Fruit fly (Drosophila melanogaster) S2 (cell line): ENCODE data around the gene CG7886.

Source experiments
- CG8478 ChIP-seq: fragments of >200 bp; optimal IDR thresholded peaks from 2 replicates; lab custom pipeline; 2018
- CTCF ChIP-seq, 2 experiments: fragments of >200 bp; optimal IDR thresholded peaks; 2 replicates each; lab custom pipeline; 2018

CG7886 gene

DNA sequence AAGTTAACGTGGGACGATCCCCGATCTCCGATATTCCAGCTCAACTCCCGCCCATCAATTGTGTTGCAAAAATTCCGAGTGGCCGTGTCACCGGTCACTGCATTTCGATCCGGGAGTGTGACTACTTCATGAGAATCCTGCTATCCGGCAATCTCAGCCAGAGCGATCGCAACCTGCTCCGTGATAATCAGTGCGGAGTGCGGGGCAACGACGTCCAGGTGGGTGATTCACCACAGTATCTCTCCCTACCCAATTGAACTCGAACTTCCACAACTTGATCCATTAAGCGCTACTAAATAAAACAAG, 15.2 kb upstream of the CG7886 start:
- TF ChIP-seq CTCF (optimal IDR thresholded peaks at IDR 0.05; lab: Kevin White, UChicago) (no peak), CG8478 (lab: Kevin White, UChicago) (no peak)

dm6 chr3R:14656760-14657604, 14.6 kb upstream of the CG7886 start, which contains the start of gene CG3505:
Gene CG3505, plus strand, starts transcription at chr3R:14657447.
- TF ChIP-seq CG8478 (lab: Kevin White, UChicago): no peak
- TF ChIP-seq CTCF (optimal IDR thresholded peaks at IDR 0.05; lab: Kevin White, UChicago): no peak

- TF ChIP-seq CG8478 (lab: Kevin White, UChicago) (no peak), CTCF (optimal IDR thresholded peaks at IDR 0.05; lab: Kevin White, UChicago) (no peak)
These were observed 13.7 kb upstream of the CG7886 start for dm6 chr3R:14655912-14656700.

- no peak for TF ChIP-seq CG8478 (lab: Kevin White, UChicago)
- TF ChIP-seq CTCF (optimal IDR thresholded peaks at IDR 0.05; lab: Kevin White, UChicago): no peak
These were observed 12.9 kb upstream of the CG7886 start for dm6 chr3R:14654976-14655896.

dm6 chr3R:14654231-14654975, 12.0 kb upstream of the CG7886 start:
- no peak for TF ChIP-seq CG8478 (lab: Kevin White, UChicago)

DNA sequence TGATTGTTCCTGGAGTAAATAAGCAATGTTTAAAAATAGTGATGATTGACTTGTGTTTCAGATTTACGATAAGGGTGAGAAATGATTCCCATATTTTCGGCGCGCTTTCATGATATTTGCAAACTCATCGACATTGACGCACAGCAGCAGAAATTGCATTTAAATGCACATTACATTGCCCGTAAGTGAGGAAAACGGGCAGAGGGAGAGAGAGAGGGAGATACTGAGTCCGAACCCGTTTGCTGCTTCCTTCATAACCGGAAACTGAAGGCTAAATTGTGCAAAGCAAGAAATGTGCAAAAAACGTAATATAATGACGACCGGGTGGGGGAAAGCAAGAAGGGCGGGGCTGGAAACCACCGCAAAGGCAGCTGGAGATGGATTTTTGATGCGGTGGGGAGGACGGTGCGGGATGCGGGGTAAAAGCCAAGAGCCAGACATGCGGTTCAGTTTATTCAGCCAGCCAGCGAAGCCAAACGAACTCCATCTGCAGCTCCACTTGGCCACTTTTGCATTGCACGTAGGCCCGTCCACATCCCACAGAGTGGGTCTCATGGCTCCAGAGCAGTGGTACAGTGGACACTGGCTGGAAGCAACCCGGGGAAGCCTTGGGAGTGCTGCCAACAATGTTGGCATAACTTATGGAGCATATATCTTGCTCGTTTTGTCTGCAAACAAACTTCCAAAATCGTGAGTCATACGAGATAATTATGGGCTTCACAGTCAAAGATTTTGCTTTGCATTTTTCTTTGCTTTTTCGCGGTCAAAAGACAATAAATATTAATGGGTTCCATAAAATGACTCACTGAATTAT, 10.9 kb upstream of the CG7886 start:
- no peak for TF ChIP-seq CTCF (optimal IDR thresholded peaks at IDR 0.05; lab: Kevin White, UChicago)

DNA sequence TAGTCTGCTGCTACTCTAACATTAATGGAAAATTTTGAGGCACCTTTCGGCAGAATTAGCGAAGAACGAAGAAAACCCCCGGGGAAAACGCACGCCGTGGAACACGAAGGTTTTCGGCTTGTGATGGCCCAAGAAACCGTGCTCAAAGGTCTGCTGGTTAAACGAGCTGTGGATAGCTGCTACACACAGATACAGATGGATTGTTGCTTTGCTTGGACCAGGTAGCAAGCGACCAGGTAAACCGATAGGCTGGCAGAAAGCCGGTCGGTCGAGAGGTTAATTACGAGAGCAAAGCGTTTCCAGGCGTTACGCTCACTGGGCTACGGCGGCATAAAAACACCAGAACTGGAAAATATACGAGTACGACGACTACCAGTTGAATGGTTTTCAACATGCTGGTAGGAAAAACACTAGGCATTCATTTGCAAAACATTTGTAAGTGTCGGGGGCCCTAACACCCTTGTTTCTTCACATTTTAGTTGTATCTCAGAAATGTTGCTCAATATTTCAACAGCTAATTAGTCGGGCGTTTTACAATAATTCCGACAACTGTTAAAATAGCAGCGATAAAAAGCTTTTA, 10.0 kb upstream of the CG7886 start:
- TF ChIP-seq CG8478 (lab: Kevin White, UChicago) (no peak), CTCF (optimal IDR thresholded peaks at IDR 0.05; lab: Kevin White, UChicago) (no peak)

- TF ChIP-seq CG8478 (lab: Kevin White, UChicago): no peak
These were observed 8.8 kb upstream of the CG7886 start for dm6 chr3R:14651076-14651662.

- TF ChIP-seq CG8478 (lab: Kevin White, UChicago) (no peak), CTCF (optimal IDR thresholded peaks at IDR 0.05; lab: Kevin White, UChicago) (no peak)
These were observed 8.0 kb upstream of the CG7886 start for dm6 chr3R:14650367-14650766.

DNA sequence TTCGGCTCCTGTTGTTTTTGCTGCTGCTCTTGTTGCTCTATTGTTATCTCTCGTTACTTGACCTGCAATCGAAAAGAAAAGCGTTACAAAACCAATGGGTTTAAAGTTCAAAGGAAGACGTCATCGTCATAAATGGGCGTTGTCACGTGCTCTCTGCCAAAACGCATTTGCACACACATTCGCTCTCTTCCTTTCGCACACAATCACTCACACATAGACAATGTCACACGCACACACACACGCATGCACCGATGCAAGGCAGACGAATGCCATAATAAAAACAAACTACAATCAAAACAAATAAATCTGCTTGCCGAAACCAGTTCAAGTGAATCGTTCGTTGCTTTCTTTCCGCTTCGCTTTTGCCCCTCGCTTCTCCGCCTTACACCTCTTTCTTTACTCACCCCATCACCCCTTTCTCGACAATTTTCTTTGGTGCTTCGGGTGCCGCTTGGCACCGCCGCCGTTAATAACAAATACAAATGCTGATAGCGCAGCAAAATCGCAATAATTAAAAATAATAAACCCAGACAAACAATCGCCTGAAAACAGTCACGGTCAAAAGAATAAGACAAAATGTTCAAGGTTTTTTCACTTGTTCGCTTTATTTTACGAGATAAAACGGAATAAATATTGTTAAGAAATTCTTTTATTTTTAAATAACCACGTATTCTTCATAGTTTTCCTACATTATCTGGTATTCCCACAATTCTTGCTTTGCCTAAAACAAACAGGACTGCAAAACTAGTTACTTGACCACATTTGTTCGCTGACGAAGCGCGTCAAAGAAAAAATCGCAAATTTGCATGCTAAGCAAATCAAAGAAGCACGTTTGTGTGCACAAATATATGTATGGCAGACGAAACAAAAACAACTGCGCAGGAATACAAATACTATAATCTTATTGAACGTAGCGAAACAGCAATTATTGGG, 7.2 kb upstream of the CG7886 start:
- TF ChIP-seq CTCF (optimal IDR thresholded peaks at IDR 0.05; lab: Kevin White, UChicago) (no peak), CG8478 (lab: Kevin White, UChicago) (no peak)

DNA sequence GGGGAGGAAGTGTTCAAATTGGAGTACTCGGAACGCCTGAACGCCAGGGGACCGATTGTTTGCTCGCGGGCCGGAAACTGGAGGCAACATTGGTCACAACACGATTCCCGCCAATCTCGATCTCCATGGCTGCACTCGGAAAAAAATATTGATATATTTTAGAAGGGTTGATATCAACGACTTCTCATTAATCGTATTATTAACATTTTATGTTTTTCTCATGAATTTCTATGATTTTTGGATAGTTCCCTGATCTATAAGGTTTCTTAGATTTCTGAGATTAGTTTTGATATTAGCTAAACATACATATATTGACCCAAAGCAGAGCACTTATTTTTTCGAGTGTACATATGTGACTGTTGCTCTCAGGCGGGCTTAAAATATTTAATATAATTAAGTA, 10.5 kb downstream of the CG7886 start:
- TF ChIP-seq CG8478 (lab: Kevin White, UChicago): no peak
- TF ChIP-seq CTCF (optimal IDR thresholded peaks at IDR 0.05; lab: Kevin White, UChicago): no peak
